Worm (Caenorhabditis elegans) whole organism, mixed stage, embryonic: ENCODE results near the gene chpf-1.

ENCODE experiments used
- ceh-39 ChIP-seq: fragments of 150-350 bp; optimal IDR thresholded peaks from 2 replicates; lab custom pipeline; 2014; ENCODE audit warnings: missing biosample characterization, missing genetic modification characterization
- ceh-43 ChIP-seq: fragments of 200-800 bp; sonication (Bioruptor generic); optimal IDR thresholded peaks from 2 replicates; lab custom pipeline; 2018; ENCODE audit warnings: mild to moderate bottlenecking, missing genetic modification characterization, moderate library complexity, missing compliant biosample characterization
- ceh-83 ChIP-seq: fragments of 200-800 bp; sonication (Bioruptor generic); optimal IDR thresholded peaks from 2 replicates; lab custom pipeline; 2018; ENCODE audit warnings: mild to moderate bottlenecking, missing genetic modification characterization, missing compliant biosample characterization
- elt-1 ChIP-seq: sonication (generic microtip); optimal IDR thresholded peaks from 2 replicates; lab custom pipeline; 2017; ENCODE audit warnings: missing genetic modification characterization, mild to moderate bottlenecking, missing compliant biosample characterization, antibody characterized with exemption, moderate library complexity, borderline replicate concordance; ENCODE audit not compliant: insufficient read depth
- hlh-1 ChIP-seq: fragments of 150-350 bp; optimal IDR thresholded peaks from 2 replicates; lab custom pipeline; 2014; ENCODE audit warnings: missing biosample characterization, missing genetic modification reagents, missing genetic modification characterization
- mab-5 ChIP-seq: fragments of 150-350 bp; optimal IDR thresholded peaks from 2 replicates; lab custom pipeline; 2014; ENCODE audit warnings: missing biosample characterization, missing genetic modification characterization
- mep-1 ChIP-seq: fragments of 150-350 bp; optimal IDR thresholded peaks from 2 replicates; lab custom pipeline; 2017; ENCODE audit warnings: missing biosample characterization, missing genetic modification reagents, missing genetic modification characterization, inconsistent platforms
- nhr-12 ChIP-seq: fragments of 150-350 bp; optimal IDR thresholded peaks from 2 replicates; lab custom pipeline; 2014; ENCODE audit warnings: missing biosample characterization, missing genetic modification characterization
- nhr-237 ChIP-seq: fragments of 150-350 bp; optimal IDR thresholded peaks from 2 replicates; lab custom pipeline; 2014; ENCODE audit warnings: missing biosample characterization, missing genetic modification characterization
- nhr-28 ChIP-seq: fragments of 150-350 bp; optimal IDR thresholded peaks from 2 replicates; lab custom pipeline; 2014; ENCODE audit warnings: missing biosample characterization, missing genetic modification characterization
- pha-4 ChIP-seq: fragments of 150-350 bp; optimal IDR thresholded peaks from 2 replicates; lab custom pipeline; 2018; ENCODE audit warnings: missing biosample characterization, missing genetic modification reagents, missing genetic modification characterization
- snpc-4 ChIP-seq: fragments of 150-350 bp; optimal IDR thresholded peaks from 2 replicates; lab custom pipeline; 2014; ENCODE audit warnings: missing biosample characterization, missing genetic modification characterization
- unc-39 ChIP-seq: fragments of 150-350 bp; optimal IDR thresholded peaks from 2 replicates; lab custom pipeline; 2014; ENCODE audit warnings: missing biosample characterization, missing genetic modification characterization
- ztf-11 ChIP-seq: fragments of 150-350 bp; optimal IDR thresholded peaks from 2 replicates; lab custom pipeline; 2014; ENCODE audit warnings: missing biosample characterization, missing genetic modification characterization

DNA sequence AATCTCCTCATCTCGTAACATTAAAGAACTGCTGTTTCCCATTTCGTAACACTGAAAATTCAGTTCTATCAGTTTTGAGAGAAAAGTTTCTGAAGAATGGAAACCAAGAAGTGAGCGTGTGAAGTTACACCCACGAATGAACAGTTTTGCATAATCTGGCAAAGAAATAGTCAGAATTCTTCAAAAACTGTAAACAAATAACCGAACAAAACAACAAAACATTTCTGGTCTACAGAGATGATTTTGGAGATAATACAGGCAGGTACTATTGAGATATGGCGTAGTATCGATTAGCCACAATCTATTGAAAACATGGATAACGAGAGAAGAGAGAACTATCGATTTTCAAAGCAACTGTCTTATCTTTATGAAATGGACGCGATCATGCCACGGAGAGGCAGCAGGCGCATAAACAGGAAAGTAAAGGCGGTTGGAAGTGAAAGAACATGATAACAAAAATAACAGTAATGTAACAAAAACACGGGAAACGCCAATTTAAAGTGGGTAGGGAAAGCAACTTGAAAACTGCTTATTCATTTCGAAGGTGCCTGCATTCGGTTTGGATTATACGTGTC lies at the start of gene chpf-1:
- TF ChIP-seq nhr-28 (tag; lab: Kevin White, UChicago) (no peak), ztf-11 (no peak), nhr-237 (tag; lab: Kevin White, UChicago) (no peak), nhr-12 (no peak), unc-39 (tag; lab: Kevin White, UChicago) (no peak), mab-5 (tag; lab: Kevin White, UChicago) (no peak), ceh-83 (GFP tag; lab: Kevin White, UChicago) (no peak), elt-1 (tag; lab: Kevin White, UChicago) (no peak), ceh-43 (GFP tag; lab: Kevin White, UChicago) (no peak), pha-4 (no peak), snpc-4 (tag; lab: Kevin White, UChicago) (no peak), mep-1 (no peak), ceh-39 (tag; lab: Kevin White, UChicago) (no peak), hlh-1 (no peak)
